Worm (Caenorhabditis elegans) whole organism, late embryonic: ENCODE data around the gene C44C1.1.

Experiments
- C08G9.2 ChIP-seq: sonication (generic microtip); optimal IDR thresholded peaks from 2 replicates; lab custom pipeline; 2016; ENCODE audit warnings: mild to moderate bottlenecking, missing genetic modification characterization, moderate library complexity, missing compliant biosample characterization
- K02D7.2 ChIP-seq: sonication (generic microtip); optimal IDR thresholded peaks from 2 replicates; lab custom pipeline; 2017; ENCODE audit warnings: mild to moderate bottlenecking, missing genetic modification characterization, missing compliant biosample characterization
- K09A11.1 ChIP-seq: sonication (generic microtip); optimal IDR thresholded peaks from 2 replicates; lab custom pipeline; 2017; ENCODE audit warnings: antibody characterized with exemption, mild to moderate bottlenecking, missing genetic modification characterization, missing compliant biosample characterization; ENCODE audit not compliant: insufficient read depth
- T23F11.4 ChIP-seq: fragments of 200-800 bp; sonication (Bioruptor generic); optimal IDR thresholded peaks from 2 replicates; lab custom pipeline; 2018; ENCODE audit warnings: mild to moderate bottlenecking, missing genetic modification characterization, missing compliant biosample characterization
- Y22D7AL.16 ChIP-seq: sonication (generic microtip); optimal IDR thresholded peaks from 2 replicates; lab custom pipeline; 2016; ENCODE audit warnings: missing genetic modification characterization, missing compliant biosample characterization
- ama-1 ChIP-seq: fragments of 150-350 bp; optimal IDR thresholded peaks from 2 replicates; lab custom pipeline; 2014
- ceh-19 ChIP-seq: fragments of 200-800 bp; sonication (Bioruptor generic); optimal IDR thresholded peaks from 2 replicates; lab custom pipeline; 2018; ENCODE audit warnings: mild to moderate bottlenecking, missing genetic modification characterization, missing compliant biosample characterization
- ceh-22 ChIP-seq: sonication (generic microtip); optimal IDR thresholded peaks from 2 replicates; lab custom pipeline; 2017; ENCODE audit warnings: missing biosample characterization, missing genetic modification characterization
- ceh-24 ChIP-seq: sonication (generic microtip); optimal IDR thresholded peaks from 2 replicates; lab custom pipeline; 2016; ENCODE audit warnings: mild to moderate bottlenecking, missing genetic modification characterization, missing compliant biosample characterization
- ceh-30 ChIP-seq: fragments of 150-350 bp; optimal IDR thresholded peaks from 2 replicates; lab custom pipeline; 2014; ENCODE audit warnings: missing biosample characterization, missing genetic modification characterization
- ceh-34 ChIP-seq: sonication (generic microtip); optimal IDR thresholded peaks from 2 replicates; lab custom pipeline; 2016; ENCODE audit warnings: mild to moderate bottlenecking, missing genetic modification characterization, missing compliant biosample characterization
- ceh-6 ChIP-seq: fragments of 200-800 bp; sonication (Bioruptor generic); optimal IDR thresholded peaks from 2 replicates; lab custom pipeline; 2018; ENCODE audit warnings: mild to moderate bottlenecking, missing genetic modification characterization, missing compliant biosample characterization
- elt-2 ChIP-seq: sonication (generic microtip); optimal IDR thresholded peaks from 2 replicates; lab custom pipeline; 2016; ENCODE audit warnings: missing genetic modification reagents, missing genetic modification characterization, missing compliant biosample characterization
- elt-4 ChIP-seq: sonication (generic microtip); optimal IDR thresholded peaks from 2 replicates; lab custom pipeline; 2016; ENCODE audit warnings: missing genetic modification characterization, missing compliant biosample characterization
- eyg-1 ChIP-seq: sonication (generic microtip); optimal IDR thresholded peaks from 2 replicates; lab custom pipeline; 2016; ENCODE audit warnings: missing genotype, missing genetic modification characterization, missing compliant biosample characterization
- fax-1 ChIP-seq: sonication (generic microtip); optimal IDR thresholded peaks from 2 replicates; lab custom pipeline; 2016; ENCODE audit warnings: missing genotype, missing genetic modification characterization, missing compliant biosample characterization
- fkh-10 ChIP-seq: fragments of 150-350 bp; optimal IDR thresholded peaks from 2 replicates; lab custom pipeline; 2014; ENCODE audit warnings: missing biosample characterization, missing genetic modification reagents, missing genetic modification characterization
- fkh-6 ChIP-seq: sonication (generic microtip); optimal IDR thresholded peaks from 2 replicates; lab custom pipeline; 2016; ENCODE audit warnings: missing genetic modification characterization, missing compliant biosample characterization
- gmeb-2 ChIP-seq: sonication (generic microtip); optimal IDR thresholded peaks from 2 replicates; lab custom pipeline; 2016; ENCODE audit warnings: missing genetic modification characterization, inconsistent platforms, missing compliant biosample characterization
- hlh-13 ChIP-seq: fragments of 200-800 bp; sonication (Bioruptor generic); optimal IDR thresholded peaks from 2 replicates; lab custom pipeline; 2018; ENCODE audit warnings: mild to moderate bottlenecking, missing genetic modification characterization, missing compliant biosample characterization
- hlh-15 ChIP-seq: sonication (generic microtip); optimal IDR thresholded peaks from 2 replicates; lab custom pipeline; 2016; ENCODE audit warnings: missing genetic modification characterization, missing compliant biosample characterization
- hlh-6 ChIP-seq: sonication (generic microtip); optimal IDR thresholded peaks from 2 replicates; lab custom pipeline; 2016; ENCODE audit warnings: missing genotype, missing genetic modification characterization, missing compliant biosample characterization
- lin-11 ChIP-seq: fragments of 200-800 bp; sonication (Bioruptor generic); optimal IDR thresholded peaks from 2 replicates; lab custom pipeline; 2018; ENCODE audit warnings: mild to moderate bottlenecking, missing genetic modification characterization, missing compliant biosample characterization
- madf-2 ChIP-seq: sonication (generic microtip); optimal IDR thresholded peaks from 2 replicates; lab custom pipeline; 2017; ENCODE audit warnings: missing genetic modification characterization, missing compliant biosample characterization
- nfya-1 ChIP-seq: sonication (generic microtip); optimal IDR thresholded peaks from 2 replicates; lab custom pipeline; 2017; ENCODE audit warnings: missing genetic modification characterization, mild to moderate bottlenecking, missing compliant biosample characterization, antibody characterized with exemption, moderate library complexity
- nhr-11 ChIP-seq: fragments of 150-350 bp; optimal IDR thresholded peaks from 2 replicates; lab custom pipeline; 2014; ENCODE audit warnings: missing biosample characterization, missing genetic modification characterization
- nhr-232 ChIP-seq: sonication (generic microtip); optimal IDR thresholded peaks from 2 replicates; lab custom pipeline; 2016; ENCODE audit warnings: missing genetic modification characterization, missing compliant biosample characterization
- npax-4 ChIP-seq: sonication (generic microtip); optimal IDR thresholded peaks from 2 replicates; lab custom pipeline; 2016; ENCODE audit warnings: missing genetic modification characterization, missing compliant biosample characterization
- pag-3 ChIP-seq: sonication (generic microtip); optimal IDR thresholded peaks from 2 replicates; lab custom pipeline; 2016; ENCODE audit warnings: missing compliant biosample characterization, missing genetic modification characterization, borderline replicate concordance
- pat-9 ChIP-seq: fragments of 200-800 bp; sonication (Bioruptor generic); optimal IDR thresholded peaks from 2 replicates; lab custom pipeline; 2018; ENCODE audit warnings: mild to moderate bottlenecking, missing genetic modification characterization, moderate library complexity, missing compliant biosample characterization
- pha-2 ChIP-seq: sonication (generic microtip); optimal IDR thresholded peaks from 2 replicates; lab custom pipeline; 2017; ENCODE audit warnings: mild to moderate bottlenecking, missing genetic modification characterization, missing compliant biosample characterization
- pqm-1 ChIP-seq: sonication (generic microtip); optimal IDR thresholded peaks from 2 replicates; lab custom pipeline; 2016; ENCODE audit warnings: missing genetic modification characterization, missing compliant biosample characterization
- pros-1 ChIP-seq: fragments of 150-350 bp; optimal IDR thresholded peaks from 2 replicates; lab custom pipeline; 2014; ENCODE audit warnings: missing biosample characterization, missing genetic modification reagents, missing genetic modification characterization
- ref-2 ChIP-seq: sonication (generic microtip); optimal IDR thresholded peaks from 2 replicates; lab custom pipeline; 2016; ENCODE audit warnings: missing genetic modification characterization, missing compliant biosample characterization
- sdc-2 ChIP-seq: sonication (generic microtip); optimal IDR thresholded peaks from 2 replicates; lab custom pipeline; 2016; ENCODE audit warnings: missing genotype, missing genetic modification characterization, missing compliant biosample characterization
- sox-2 ChIP-seq: fragments of 200-800 bp; sonication (Bioruptor generic); IDR thresholded peaks from 2 replicates; pipeline ENCODE4 v1.3.6; 2022; ENCODE audit warnings: missing genetic modification reagents, missing genetic modification characterization, missing compliant biosample characterization
- sox-4 ChIP-seq: sonication (generic microtip); optimal IDR thresholded peaks from 2 replicates; lab custom pipeline; 2017; ENCODE audit warnings: mild to moderate bottlenecking, missing genetic modification characterization, inconsistent platforms, missing compliant biosample characterization
- tbx-7 ChIP-seq: sonication (generic microtip); optimal IDR thresholded peaks from 2 replicates; lab custom pipeline; 2016; ENCODE audit warnings: missing genotype, missing genetic modification characterization, missing compliant biosample characterization
- unc-3 ChIP-seq, 2 experiments: fragments of 200-800 bp in 1 of 2; sonication (Bioruptor generic) in 1 of 2; sonication (generic microtip) in 1 of 2; conservative IDR thresholded peaks in 1 of 2; optimal IDR thresholded peaks in 1 of 2; 2 replicates each; pipeline versions ENCODE4 v1.3.6 to Lab custom; 2016 to 2022; ENCODE audit warnings: missing compliant biosample characterization in 2 of 2, missing genetic modification characterization in 2 of 2, missing genetic modification reagents in 1 of 2
- unc-42 ChIP-seq: sonication (generic microtip); optimal IDR thresholded peaks from 2 replicates; lab custom pipeline; 2016; ENCODE audit warnings: missing genotype, missing genetic modification characterization, missing compliant biosample characterization
- unc-55 ChIP-seq: sonication (generic microtip); optimal IDR thresholded peaks from 2 replicates; lab custom pipeline; 2017; ENCODE audit warnings: missing biosample characterization, missing genetic modification reagents, missing genetic modification characterization
- zip-5 ChIP-seq: sonication (generic microtip); optimal IDR thresholded peaks from 2 replicates; lab custom pipeline; 2016; ENCODE audit warnings: missing genetic modification characterization, missing compliant biosample characterization

Gene C44C1.1

DNA sequence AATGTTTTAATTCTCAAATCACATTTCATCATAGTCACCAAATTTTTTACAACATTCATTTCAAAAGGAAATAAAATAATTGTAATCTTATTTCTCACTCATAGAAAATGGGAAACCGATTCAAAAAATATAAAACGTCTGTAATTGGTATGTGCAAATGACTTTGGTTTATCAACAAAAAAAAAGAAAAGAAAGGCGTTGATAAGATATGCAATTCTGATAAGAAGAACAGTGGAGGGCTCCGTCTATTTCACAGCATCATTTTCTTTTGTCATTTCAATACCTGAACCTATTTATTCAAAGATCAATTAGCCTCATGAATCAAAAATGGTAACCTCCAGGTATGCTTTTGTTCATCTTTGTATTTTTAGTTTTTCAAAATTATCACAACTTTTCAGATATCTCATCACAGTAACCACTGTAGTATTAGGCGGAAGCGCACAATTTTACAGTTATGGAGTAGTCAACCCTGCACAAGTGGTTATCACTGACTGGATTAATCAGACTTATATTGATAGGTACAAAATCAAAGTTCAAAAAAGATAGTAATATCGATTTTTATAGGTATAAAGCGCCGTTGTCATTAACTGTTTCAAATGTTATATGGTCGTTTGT lies 42.2 kb upstream of the C44C1.1 start, which contains the start of gene F53H8.3:
Gene F53H8.3 (plus strand): TSS at position 275 of the 615 bp plus-strand sequence.
- TF ChIP-seq lin-11 (tag; lab: Kevin White, UChicago), result no peak
- no peak for TF ChIP-seq zip-5
- peak; percentile 94 for TF ChIP-seq elt-2
- no peak for TF ChIP-seq pqm-1 (tag; lab: Kevin White, UChicago)
- no peak for TF ChIP-seq T23F11.4 (GFP tag; lab: Kevin White, UChicago)
- no peak for TF ChIP-seq ama-1
- TF ChIP-seq pag-3 (tag; lab: Kevin White, UChicago), result no peak

ce11 chrX:945669-946068 lies 34.9 kb upstream of the C44C1.1 start:
- TF ChIP-seq pros-1 (tag; lab: Kevin White, UChicago) (no peak), elt-2 (no peak)
- TF ChIP-seq, all 69 proteins: peak for 0

DNA sequence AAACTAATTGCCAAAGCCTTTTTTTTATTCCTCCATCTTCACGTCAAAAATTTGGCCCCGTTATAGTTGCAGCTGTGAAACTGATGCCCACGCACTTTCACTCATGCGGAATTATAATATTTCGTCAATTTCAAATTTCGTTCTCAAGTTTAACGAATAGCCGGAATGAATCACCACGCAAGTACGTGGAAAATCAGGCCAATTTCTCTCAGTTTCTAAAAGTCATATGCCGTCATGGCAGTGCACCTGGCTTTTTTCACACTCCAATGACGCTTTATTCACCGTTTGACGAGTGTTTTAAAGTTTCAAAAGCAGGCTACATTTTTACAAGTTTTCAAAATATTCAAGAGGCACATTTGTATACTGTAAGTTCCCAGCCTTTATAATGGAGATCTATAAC lies 32.7 kb upstream of the C44C1.1 start:
- TF ChIP-seq elt-4 (tag; lab: Kevin White, UChicago), result no peak
- no peak for TF ChIP-seq hlh-6
- no peak for TF ChIP-seq sox-2
- TF ChIP-seq pha-2 (tag; lab: Kevin White, UChicago), result no peak
- TF ChIP-seq ceh-22 (tag; lab: Kevin White, UChicago), result no peak
- no peak for TF ChIP-seq nfya-1 (tag; lab: Kevin White, UChicago)

DNA sequence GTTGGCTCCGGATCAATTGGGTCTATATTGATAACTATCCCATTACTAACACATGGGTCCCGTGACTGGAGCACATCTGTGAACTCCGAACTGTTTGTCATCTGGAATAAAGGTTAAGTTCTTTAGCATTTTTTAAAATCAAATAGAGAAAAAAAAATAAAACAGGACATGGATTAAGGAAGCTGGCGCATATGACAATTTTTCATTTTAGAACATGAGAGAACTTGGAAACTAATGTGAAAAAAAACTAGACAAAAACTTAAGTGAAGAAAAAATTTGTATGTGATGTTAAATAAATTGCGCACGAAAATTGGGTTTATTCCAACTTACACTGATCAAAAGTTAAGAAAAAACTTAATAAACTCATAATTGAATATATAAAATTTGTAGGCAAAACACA lies 31.8 kb upstream of the C44C1.1 start, which contains the start of gene sms-2:
Gene sms-2 (minus strand): TSS at position 101 of the 400 bp plus-strand sequence.
- TF ChIP-seq unc-3 (GFP tag; conservative IDR thresholded peaks at IDR 0.05; lab: Robert Waterston, UW) (no peak), unc-3 (tag; optimal IDR thresholded peaks at IDR 0.05; lab: Kevin White, UChicago) (no peak), hlh-6 (no peak), sox-2 (no peak), npax-4 (tag; lab: Kevin White, UChicago) (no peak), ceh-19 (GFP tag; lab: Kevin White, UChicago) (no peak), fkh-10 (GFP tag; lab: Kevin White, UChicago) (no peak)

DNA sequence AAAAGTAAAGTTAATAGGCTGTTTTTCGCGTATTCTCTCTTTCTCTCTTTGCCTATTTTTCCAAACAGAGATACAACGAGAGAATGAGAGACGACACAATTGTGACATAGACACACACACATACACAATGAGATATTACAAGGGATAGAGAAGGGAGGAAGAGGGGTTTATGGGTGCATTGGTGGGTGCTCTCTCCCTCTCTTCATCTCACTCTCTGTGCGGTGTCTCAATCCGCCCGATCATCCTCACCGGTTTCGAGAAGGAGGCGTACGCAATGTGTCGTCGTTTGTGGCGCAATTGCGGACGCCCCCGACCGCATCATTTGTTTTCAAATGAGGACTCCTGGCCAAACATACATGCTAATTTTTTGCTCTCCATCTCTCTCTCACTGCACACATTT lies 31.1 kb upstream of the C44C1.1 start:
- TF ChIP-seq pat-9 (tag; lab: Kevin White, UChicago) (peak; percentile 74), sdc-2 (tag; lab: Kevin White, UChicago) (peak; percentile 90), Y22D7AL.16 (tag; lab: Kevin White, UChicago) (peak; percentile 7), fax-1 (tag; lab: Kevin White, UChicago) (peak; percentile 56), K02D7.2 (tag; lab: Kevin White, UChicago) (no peak), fkh-10 (GFP tag; lab: Kevin White, UChicago) (peak; percentile 90), gmeb-2 (tag; lab: Kevin White, UChicago) (peak; percentile 1), nhr-232 (tag; lab: Kevin White, UChicago) (peak; percentile 34), ref-2 (peak; percentile 94), madf-2 (tag; lab: Kevin White, UChicago) (peak; percentile 49), K09A11.1 (tag; lab: Kevin White, UChicago) (peak; percentile 32), fkh-6 (tag; lab: Kevin White, UChicago) (peak; percentile 27), hlh-15 (no peak), eyg-1 (tag; lab: Kevin White, UChicago) (peak; percentile 49), sox-4 (peak; percentile 43), nhr-11 (tag; lab: Kevin White, UChicago) (no peak), C08G9.2 (tag; lab: Kevin White, UChicago) (peak; percentile 66), ceh-19 (GFP tag; lab: Kevin White, UChicago) (peak; percentile 79), unc-55 (GFP tag; lab: Kevin White, UChicago) (peak; percentile 93), unc-42 (tag; lab: Kevin White, UChicago) (peak; percentile 91), ceh-24 (tag; lab: Kevin White, UChicago) (no peak), hlh-13 (GFP tag; lab: Kevin White, UChicago) (no peak), elt-4 (tag; lab: Kevin White, UChicago) (no peak), ceh-6 (peak; percentile 55), tbx-7 (tag; lab: Kevin White, UChicago) (peak; percentile 0), ceh-30 (tag; lab: Kevin White, UChicago) (peak; percentile 95), pha-2 (tag; lab: Kevin White, UChicago) (peak; percentile 29), npax-4 (tag; lab: Kevin White, UChicago) (no peak), lin-11 (tag; lab: Kevin White, UChicago) (peak; percentile 15), ama-1 (no peak), hlh-6 (peak; percentile 57), unc-3 (GFP tag; conservative IDR thresholded peaks at IDR 0.05; lab: Robert Waterston, UW) (no peak), unc-3 (tag; optimal IDR thresholded peaks at IDR 0.05; lab: Kevin White, UChicago) (peak; percentile 72), ceh-34 (tag; lab: Kevin White, UChicago) (peak; percentile 95)
